Fruit fly (Drosophila melanogaster) whole organism, embryonic: ENCODE measurements around the gene vito.

Source experiments
- Antp ChIP-seq: fragments of 200-800 bp; sonication (Bioruptor generic); optimal IDR thresholded peaks from 3 replicates; lab custom pipeline; 2016; ENCODE audit warnings: missing biosample characterization, missing genetic modification characterization
- CG1024 ChIP-seq: fragments of 200-800 bp; sonication (Bioruptor generic); IDR thresholded peaks from 2 replicates; pipeline ENCODE4 v1.3.6; 2022; ENCODE audit warnings: missing biosample characterization, missing genetic modification characterization
- CG3281 ChIP-seq: fragments of 200-800 bp; sonication (Bioruptor generic); optimal IDR thresholded peaks from 3 replicates; lab custom pipeline; 2017; ENCODE audit warnings: missing biosample characterization, mild to moderate bottlenecking, missing genetic modification characterization
- CG4424 ChIP-seq: fragments of 200-800 bp; sonication (Bioruptor generic); optimal IDR thresholded peaks from 3 replicates; lab custom pipeline; 2016; ENCODE audit warnings: missing biosample characterization, missing genetic modification characterization
- CkIIα-i1 ChIP-seq: fragments of 200-800 bp; sonication (Bioruptor generic); IDR thresholded peaks from 2 replicates; pipeline ENCODE4 v1.3.6; 2022; ENCODE audit warnings: missing biosample characterization, missing genetic modification characterization
- Sin3A ChIP-seq: fragments of >200 bp; optimal IDR thresholded peaks from 2 replicates; lab custom pipeline; 2018
- ci ChIP-seq: fragments of 200-800 bp; sonication (Bioruptor generic); IDR thresholded peaks from 3 replicates; pipeline ENCODE4 v1.3.6; 2022; ENCODE audit warnings: missing biosample characterization, missing genetic modification characterization
- gfzf ChIP-seq: fragments of 200-800 bp; sonication (Bioruptor generic); optimal IDR thresholded peaks from 2 replicates; lab custom pipeline; 2016; ENCODE audit warnings: missing biosample characterization, mild to moderate bottlenecking, missing genetic modification characterization, moderate library complexity

dm6 chr3L:5770113-5770798 is 6.9 kb downstream of the vito start:
- TF ChIP-seq ci (GFP tag; lab: Robert Waterston, UW) (no peak), Sin3A (peak; percentile 14), gfzf (no peak), Antp (GFP tag; lab: Kevin White, UChicago) (no peak), CG3281 (GFP tag; lab: Kevin White, UChicago) (no peak), CkIIα-i1 (GFP tag; lab: Robert Waterston, UW) (no peak), CG1024 (no peak), CG4424 (no peak)
